Worm (Caenorhabditis elegans) whole organism, late embryonic: Measurements from ENCODE around the gene fard-1.

Experiments
- C38D4.7 ChIP-seq: fragments of 200-800 bp; sonication (Bioruptor generic); optimal IDR thresholded peaks from 2 replicates; lab custom pipeline; 2018; ENCODE audit warnings: mild to moderate bottlenecking, missing genetic modification characterization, moderate library complexity, missing compliant biosample characterization
- F13H6.1 ChIP-seq: sonication (generic microtip); optimal IDR thresholded peaks from 2 replicates; lab custom pipeline; 2016; ENCODE audit warnings: missing genetic modification characterization, missing compliant biosample characterization
- T23F11.4 ChIP-seq: fragments of 200-800 bp; sonication (Bioruptor generic); optimal IDR thresholded peaks from 2 replicates; lab custom pipeline; 2018; ENCODE audit warnings: mild to moderate bottlenecking, missing genetic modification characterization, missing compliant biosample characterization
- ahr-1 ChIP-seq: sonication (generic microtip); optimal IDR thresholded peaks from 2 replicates; lab custom pipeline; 2016; ENCODE audit warnings: missing genetic modification characterization, missing compliant biosample characterization
- ceh-19 ChIP-seq: fragments of 200-800 bp; sonication (Bioruptor generic); optimal IDR thresholded peaks from 2 replicates; lab custom pipeline; 2018; ENCODE audit warnings: mild to moderate bottlenecking, missing genetic modification characterization, missing compliant biosample characterization
- ceh-22 ChIP-seq: sonication (generic microtip); optimal IDR thresholded peaks from 2 replicates; lab custom pipeline; 2017; ENCODE audit warnings: missing biosample characterization, missing genetic modification characterization
- ceh-24 ChIP-seq: sonication (generic microtip); optimal IDR thresholded peaks from 2 replicates; lab custom pipeline; 2016; ENCODE audit warnings: mild to moderate bottlenecking, missing genetic modification characterization, missing compliant biosample characterization
- ceh-30 ChIP-seq: fragments of 150-350 bp; optimal IDR thresholded peaks from 2 replicates; lab custom pipeline; 2014; ENCODE audit warnings: missing biosample characterization, missing genetic modification characterization
- ceh-45 ChIP-seq: fragments of 200-800 bp; sonication (Bioruptor generic); IDR thresholded peaks from 2 replicates; pipeline ENCODE4 v1.3.6; 2022; ENCODE audit warnings: missing genetic modification reagents, missing genetic modification characterization, missing compliant biosample characterization
- che-1 ChIP-seq: sonication (generic microtip); optimal IDR thresholded peaks from 2 replicates; lab custom pipeline; 2016; ENCODE audit warnings: mild to moderate bottlenecking, missing genetic modification characterization, missing compliant biosample characterization
- fkh-10 ChIP-seq: fragments of 150-350 bp; optimal IDR thresholded peaks from 2 replicates; lab custom pipeline; 2014; ENCODE audit warnings: missing biosample characterization, missing genetic modification reagents, missing genetic modification characterization
- hlh-13 ChIP-seq: fragments of 200-800 bp; sonication (Bioruptor generic); optimal IDR thresholded peaks from 2 replicates; lab custom pipeline; 2018; ENCODE audit warnings: mild to moderate bottlenecking, missing genetic modification characterization, missing compliant biosample characterization
- hlh-30 ChIP-seq: sonication (generic microtip); optimal IDR thresholded peaks from 2 replicates; lab custom pipeline; 2017; ENCODE audit warnings: antibody characterized with exemption, missing genetic modification characterization, missing compliant biosample characterization; ENCODE audit not compliant: insufficient read depth
- hlh-8 ChIP-seq: sonication (generic microtip); optimal IDR thresholded peaks from 2 replicates; lab custom pipeline; 2016; ENCODE audit warnings: missing genotype, missing genetic modification characterization, missing compliant biosample characterization
- lin-11 ChIP-seq: fragments of 200-800 bp; sonication (Bioruptor generic); optimal IDR thresholded peaks from 2 replicates; lab custom pipeline; 2018; ENCODE audit warnings: mild to moderate bottlenecking, missing genetic modification characterization, missing compliant biosample characterization
- madf-2 ChIP-seq: sonication (generic microtip); optimal IDR thresholded peaks from 2 replicates; lab custom pipeline; 2017; ENCODE audit warnings: missing genetic modification characterization, missing compliant biosample characterization
- npax-4 ChIP-seq: sonication (generic microtip); optimal IDR thresholded peaks from 2 replicates; lab custom pipeline; 2016; ENCODE audit warnings: missing genetic modification characterization, missing compliant biosample characterization
- pax-1 ChIP-seq: fragments of 150-350 bp; optimal IDR thresholded peaks from 2 replicates; lab custom pipeline; 2014; ENCODE audit warnings: missing biosample characterization, missing genetic modification characterization
- pha-4 ChIP-seq: fragments of 150-350 bp; optimal IDR thresholded peaks from 2 replicates; lab custom pipeline; 2018; ENCODE audit warnings: missing biosample characterization, missing genetic modification reagents, missing genetic modification characterization
- pqm-1 ChIP-seq: sonication (generic microtip); optimal IDR thresholded peaks from 2 replicates; lab custom pipeline; 2016; ENCODE audit warnings: missing genetic modification characterization, missing compliant biosample characterization
- ref-2 ChIP-seq: sonication (generic microtip); optimal IDR thresholded peaks from 2 replicates; lab custom pipeline; 2016; ENCODE audit warnings: missing genetic modification characterization, missing compliant biosample characterization
- rnt-1 ChIP-seq: sonication (generic microtip); optimal IDR thresholded peaks from 2 replicates; lab custom pipeline; 2016; ENCODE audit warnings: missing genetic modification characterization, missing compliant biosample characterization
- sdc-2 ChIP-seq: sonication (generic microtip); optimal IDR thresholded peaks from 2 replicates; lab custom pipeline; 2016; ENCODE audit warnings: missing genotype, missing genetic modification characterization, missing compliant biosample characterization
- sox-2 ChIP-seq: fragments of 200-800 bp; sonication (Bioruptor generic); IDR thresholded peaks from 2 replicates; pipeline ENCODE4 v1.3.6; 2022; ENCODE audit warnings: missing genetic modification reagents, missing genetic modification characterization, missing compliant biosample characterization
- sox-4 ChIP-seq: sonication (generic microtip); optimal IDR thresholded peaks from 2 replicates; lab custom pipeline; 2017; ENCODE audit warnings: mild to moderate bottlenecking, missing genetic modification characterization, inconsistent platforms, missing compliant biosample characterization
- ttx-3 ChIP-seq: sonication (generic microtip); optimal IDR thresholded peaks from 2 replicates; lab custom pipeline; 2016; ENCODE audit warnings: missing genetic modification reagents, missing genetic modification characterization, missing compliant biosample characterization
- unc-42 ChIP-seq: sonication (generic microtip); optimal IDR thresholded peaks from 2 replicates; lab custom pipeline; 2016; ENCODE audit warnings: missing genotype, missing genetic modification characterization, missing compliant biosample characterization
- unc-55 ChIP-seq: sonication (generic microtip); optimal IDR thresholded peaks from 2 replicates; lab custom pipeline; 2017; ENCODE audit warnings: missing biosample characterization, missing genetic modification reagents, missing genetic modification characterization
- unc-86 ChIP-seq: sonication (generic microtip); optimal IDR thresholded peaks from 2 replicates; lab custom pipeline; 2016; ENCODE audit warnings: missing genetic modification characterization, missing compliant biosample characterization
- zip-5 ChIP-seq: sonication (generic microtip); optimal IDR thresholded peaks from 2 replicates; lab custom pipeline; 2016; ENCODE audit warnings: missing genetic modification characterization, missing compliant biosample characterization
- ztf-16 ChIP-seq: sonication (generic microtip); optimal IDR thresholded peaks from 2 replicates; lab custom pipeline; 2017; ENCODE audit warnings: missing genetic modification characterization, missing compliant biosample characterization

fard-1 gene

ce11 chrX:2972272-2973042 lies 39.3 kb downstream of the fard-1 start:
- peak; percentile 32 for TF ChIP-seq hlh-30 (tag; lab: Kevin White, UChicago)
- TF ChIP-seq hlh-13 (GFP tag; lab: Kevin White, UChicago) = no peak
- TF ChIP-seq, all 69 proteins: peak for 1

ce11 chrX:2975421-2975820 lies 42.3 kb downstream of the fard-1 start:
- TF ChIP-seq F13H6.1 (tag; lab: Kevin White, UChicago) = no peak
- peak; percentile 24 for TF ChIP-seq unc-55 (GFP tag; lab: Kevin White, UChicago)

ce11 chrX:2976148-2976547 lies 43.0 kb downstream of the fard-1 start, which contains the start of gene aakg-3:
aakg-3 (plus strand) TSS chrX:2976448.
- TF ChIP-seq C38D4.7 (GFP tag; lab: Kevin White, UChicago) = no peak
- TF ChIP-seq pqm-1 = no peak
- no peak for TF ChIP-seq F13H6.1 (tag; lab: Kevin White, UChicago)
- no peak for TF ChIP-seq ceh-22 (tag; lab: Kevin White, UChicago)
- TF ChIP-seq lin-11 (tag; lab: Kevin White, UChicago) = no peak
- TF ChIP-seq ztf-16 (tag; lab: Kevin White, UChicago) = no peak
- TF ChIP-seq unc-42 (tag; lab: Kevin White, UChicago) = no peak
- no peak for TF ChIP-seq unc-86 (tag; lab: Kevin White, UChicago)
- TF ChIP-seq unc-55 (GFP tag; lab: Kevin White, UChicago) = no peak
- no peak for TF ChIP-seq fkh-10 (GFP tag; lab: Kevin White, UChicago)
- no peak for TF ChIP-seq ceh-19
- TF ChIP-seq T23F11.4 (GFP tag; lab: Kevin White, UChicago) = no peak
- TF ChIP-seq che-1 = no peak
- TF ChIP-seq ahr-1 (tag; lab: Kevin White, UChicago) = no peak
- no peak for TF ChIP-seq madf-2 (tag; lab: Kevin White, UChicago)
- no peak for TF ChIP-seq ceh-30 (tag; lab: Kevin White, UChicago)
- TF ChIP-seq sox-4 (tag; lab: Kevin White, UChicago) = no peak
- no peak for TF ChIP-seq hlh-30 (tag; lab: Kevin White, UChicago)
- TF ChIP-seq ceh-45 = no peak

ce11 chrX:2978100-2978499 lies 44.9 kb downstream of the fard-1 start:
- no peak for TF ChIP-seq T23F11.4 (GFP tag; lab: Kevin White, UChicago)
- TF ChIP-seq ref-2 (tag; lab: Kevin White, UChicago) = no peak
- no peak for TF ChIP-seq F13H6.1 (tag; lab: Kevin White, UChicago)

- TF ChIP-seq pax-1 (tag; lab: Kevin White, UChicago) (peak; percentile 2), ceh-24 (tag; lab: Kevin White, UChicago) (no peak)
Observed at ce11 chrX:2981715-2982114, 48.6 kb downstream of the fard-1 start, which contains the start of gene nspg-5. nspg-5 (plus strand) TSS chrX:2982015.

- TF ChIP-seq ceh-24 (tag; lab: Kevin White, UChicago) (no peak), unc-55 (GFP tag; lab: Kevin White, UChicago) (no peak), pqm-1 (no peak), hlh-8 (tag; lab: Kevin White, UChicago) (no peak), sdc-2 (tag; lab: Kevin White, UChicago) (no peak), sox-2 (GFP tag; lab: Robert Waterston, UW) (no peak), npax-4 (tag; lab: Kevin White, UChicago) (no peak), madf-2 (tag; lab: Kevin White, UChicago) (no peak), pha-4 (no peak), C38D4.7 (GFP tag; lab: Kevin White, UChicago) (no peak), rnt-1 (tag; lab: Kevin White, UChicago) (no peak), zip-5 (tag; lab: Kevin White, UChicago) (no peak), ceh-19 (no peak), ttx-3 (no peak)
- TF ChIP-seq, all 69 proteins: peak for 0
Observed at ce11 chrX:2983996-2984395, 50.8 kb downstream of the fard-1 start, which contains the start of gene osm-5. osm-5 (plus strand) TSS chrX:2984263.
